Worm (Caenorhabditis elegans) whole organism, L4/young adult: ENCODE data around the gene F48F7.5.

Source experiments
- W03F9.2 ChIP-seq: fragments of 150-350 bp; optimal IDR thresholded peaks from 2 replicates; lab custom pipeline; 2014; ENCODE audit warnings: missing biosample characterization, missing genetic modification characterization
- him-1 ChIP-seq: sonication (generic microtip); optimal IDR thresholded peaks from 2 replicates; lab custom pipeline; 2016; ENCODE audit warnings: missing genotype, missing genetic modification reagents, missing genetic modification characterization, missing compliant biosample characterization

DNA sequence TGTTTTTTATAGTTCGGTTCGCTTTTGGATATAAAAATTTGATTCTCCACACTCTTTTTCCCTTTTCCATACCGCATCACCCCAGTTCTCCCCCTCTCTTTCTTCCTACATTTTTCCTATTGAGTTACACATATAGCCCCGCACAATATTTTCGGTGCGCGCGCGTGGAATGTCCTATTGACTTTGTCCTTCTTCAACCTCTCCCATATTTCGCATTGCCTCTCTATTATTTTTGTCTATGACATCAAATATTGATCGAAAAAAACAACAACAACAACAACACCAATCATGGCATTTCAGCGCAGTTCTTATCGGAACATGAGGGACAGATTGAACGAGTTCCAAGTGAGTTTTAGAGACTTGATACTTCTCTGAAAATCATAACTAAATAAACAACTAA lies 15.6 kb upstream of the F48F7.5 start, which contains the start of gene syx-2:
- TF ChIP-seq him-1 (tag; lab: Kevin White, UChicago) (no peak), W03F9.2 (no peak)
